Worm (Caenorhabditis elegans): Measurements from ENCODE around the gene srh-67.

srh-67 gene

DNA sequence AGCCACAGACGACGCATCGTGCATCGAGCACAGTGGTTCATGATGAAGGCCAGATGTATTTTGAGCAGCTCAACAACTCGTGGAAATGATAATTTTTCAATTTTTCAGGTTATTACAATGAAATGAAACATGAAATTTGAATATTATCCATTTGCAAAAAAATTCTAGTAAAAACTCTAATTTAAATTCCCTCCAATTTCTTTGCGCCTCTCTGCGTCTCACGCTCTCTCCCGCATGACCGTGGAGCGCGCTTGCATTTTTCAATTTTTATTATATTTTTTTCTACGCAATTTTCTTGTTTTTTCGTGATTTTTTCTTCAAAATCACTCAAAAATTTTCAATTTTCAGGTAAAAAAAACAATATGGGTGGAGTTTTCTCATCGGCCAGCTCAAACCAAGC lies 49.3 kb upstream of the srh-67 start, which contains the start of gene tag-281 (continued):
- TF ChIP-seq pha-4 (tag; optimal IDR thresholded peaks at IDR 0.05): peak; percentile 44
- TF ChIP-seq let-607 (tag; optimal IDR thresholded peaks at IDR 0.05): no peak
- no peak for TF ChIP-seq ceh-40 (GFP tag; IDR thresholded peaks at IDR 0.05)
- peak; percentile 100 for TF ChIP-seq hmg-1.2 (GFP tag; IDR thresholded peaks at IDR 0.05)
- peak; percentile 56; the same call in 1 of the 2 replicates for TF ChIP-seq dox-1 (GFP tag; IDR thresholded peaks at IDR 0.05)
- TF ChIP-seq mcd-1 (GFP tag; IDR thresholded peaks at IDR 0.05): peak; percentile 98
- TF ChIP-seq tlf-1 (GFP tag; optimal IDR thresholded peaks at IDR 0.05): no peak
- peak; percentile 38 for TF ChIP-seq snpc-1.3 (tag; optimal IDR thresholded peaks at IDR 0.05; ENCODE audit: insufficient read depth)
- no peak for TF ChIP-seq ztf-25 (GFP tag; IDR thresholded peaks at IDR 0.05)
- no peak for TF ChIP-seq ceh-79 (tag; optimal IDR thresholded peaks at IDR 0.05)
- no peak for TF ChIP-seq ztf-28 (GFP tag; IDR thresholded peaks at IDR 0.05)
- TF ChIP-seq F57C9.4 (tag; optimal IDR thresholded peaks at IDR 0.05): no peak
- no peak for TF ChIP-seq bed-2 (GFP tag; IDR thresholded peaks at IDR 0.05)
- no peak for TF ChIP-seq F39B2.1 (GFP tag; IDR thresholded peaks at IDR 0.05)
- TF ChIP-seq ccch-3 (GFP tag; optimal IDR thresholded peaks at IDR 0.05): no peak
- TF ChIP-seq madf-10 (tag; optimal IDR thresholded peaks at IDR 0.05): no peak
- peak; percentile 73 for TF ChIP-seq attf-5 (GFP tag; optimal IDR thresholded peaks at IDR 0.05)
- TF ChIP-seq ztf-6 (GFP tag; IDR thresholded peaks at IDR 0.05): no peak
- no peak for TF ChIP-seq hlh-12 (tag; optimal IDR thresholded peaks at IDR 0.05)
- no peak for TF ChIP-seq F55B11.4 (tag; optimal IDR thresholded peaks at IDR 0.05; ENCODE audit: borderline replicate concordance, insufficient read depth)
- no peak for TF ChIP-seq nhr-120 (GFP tag; IDR thresholded peaks at IDR 0.05)
- no peak for TF ChIP-seq cebp-2 (GFP tag; IDR thresholded peaks at IDR 0.05)
- no peak for TF ChIP-seq die-1 (tag; optimal IDR thresholded peaks at IDR 0.05)
- TF ChIP-seq unc-130 (GFP tag; optimal IDR thresholded peaks at IDR 0.05): no peak
- no peak for TF ChIP-seq hmg-20 (GFP tag; IDR thresholded peaks at IDR 0.05)
- no peak for TF ChIP-seq F22D6.2 (tag; optimal IDR thresholded peaks at IDR 0.05)
- no peak for TF ChIP-seq akir-1 (GFP tag; optimal IDR thresholded peaks at IDR 0.05)
- no peak for TF ChIP-seq C17E4.6 (GFP tag; IDR thresholded peaks at IDR 0.05)
- no peak for TF ChIP-seq nfya-1 (tag; optimal IDR thresholded peaks at IDR 0.05; ENCODE audit: borderline replicate concordance, insufficient read depth)
- TF ChIP-seq hrde-1 (tag; optimal IDR thresholded peaks at IDR 0.05; ENCODE audit: borderline replicate concordance): no peak
- TF ChIP-seq sptf-2 (GFP tag; optimal IDR thresholded peaks at IDR 0.05): no peak
- TF ChIP-seq nhr-80 (tag; optimal IDR thresholded peaks at IDR 0.05): no peak
- TF ChIP-seq lin-26 (GFP tag; IDR thresholded peaks at IDR 0.05): no peak
- TF ChIP-seq hsf-1 (GFP tag; IDR thresholded peaks at IDR 0.05): peak; percentile 53
- no peak for TF ChIP-seq gei-17 (GFP tag; optimal IDR thresholded peaks at IDR 0.05)
- peak; percentile 39 for TF ChIP-seq snpc-1.1 (tag; optimal IDR thresholded peaks at IDR 0.05; ENCODE audit: insufficient read depth)
- TF ChIP-seq bed-1 (GFP tag; IDR thresholded peaks at IDR 0.05): no peak
- TF ChIP-seq K12H6.12 (tag; optimal IDR thresholded peaks at IDR 0.05): peak; percentile 9
- TF ChIP-seq nhr-90 (tag; optimal IDR thresholded peaks at IDR 0.05): no peak
- no peak for TF ChIP-seq ets-4 (GFP tag; optimal IDR thresholded peaks at IDR 0.05)
- no peak for TF ChIP-seq Y95B8A.8 (GFP tag; IDR thresholded peaks at IDR 0.05)
- no peak for TF ChIP-seq unc-62 (GFP tag; optimal IDR thresholded peaks at IDR 0.05)
- TF ChIP-seq efl-1 (GFP tag; optimal IDR thresholded peaks at IDR 0.05): peak; percentile 87
- no peak for TF ChIP-seq F37B4.10 (GFP tag; IDR thresholded peaks at IDR 0.05)
- no peak for TF ChIP-seq nfyb-1 (GFP tag; IDR thresholded peaks at IDR 0.05)
- no peak for TF ChIP-seq mes-4 (tag; optimal IDR thresholded peaks at IDR 0.05)
- TF ChIP-seq egrh-3 (GFP tag; IDR thresholded peaks at IDR 0.05): no peak
- TF ChIP-seq zfh-2 (GFP tag; conservative IDR thresholded peaks at IDR 0.05): no peak
- TF ChIP-seq dpff-1 (tag; optimal IDR thresholded peaks at IDR 0.05): no peak
- no peak for TF ChIP-seq madf-3 (GFP tag; IDR thresholded peaks at IDR 0.05)
